Worm (Caenorhabditis elegans) whole organism, L4 larva: ENCODE data around the gene C14H10.3.

Experiments used
- F49E8.2 ChIP-seq: sonication (generic microtip); optimal IDR thresholded peaks from 2 replicates; lab custom pipeline; 2016; ENCODE audit warnings: missing compliant biosample characterization, mild to moderate bottlenecking, missing genetic modification characterization, borderline replicate concordance
- ces-1 ChIP-seq: fragments of 150-350 bp; sonication (generic microtip); optimal IDR thresholded peaks from 4 replicates; lab custom pipeline; 2014; ENCODE audit warnings: missing biosample characterization, missing genetic modification reagents, missing genetic modification characterization
- ctbp-1 ChIP-seq: fragments of 200-800 bp; sonication (Bioruptor generic); IDR thresholded peaks from 2 replicates; pipeline ENCODE4 v1.3.6; 2022; ENCODE audit warnings: missing genetic modification reagents, missing genetic modification characterization, missing compliant biosample characterization
- dve-1 ChIP-seq: sonication (generic microtip); optimal IDR thresholded peaks from 2 replicates; lab custom pipeline; 2017; ENCODE audit warnings: antibody characterized with exemption, mild to moderate bottlenecking, missing genetic modification characterization, missing compliant biosample characterization; ENCODE audit not compliant: insufficient read depth
- fkh-10 ChIP-seq: fragments of 150-350 bp; optimal IDR thresholded peaks from 2 replicates; lab custom pipeline; 2014; ENCODE audit warnings: missing biosample characterization, missing genetic modification reagents, missing genetic modification characterization
- hif-1 ChIP-seq, 2 experiments: sonication (generic microtip); optimal IDR thresholded peaks; 2 replicates each; lab custom pipeline; 2016 to 2017; ENCODE audit warnings: missing compliant biosample characterization in 2 of 2, missing genetic modification characterization in 2 of 2, missing genetic modification reagents in 2 of 2, missing genotype in 2 of 2, mild to moderate bottlenecking in 1 of 2
- jun-1 ChIP-seq: fragments of 150-350 bp; optimal IDR thresholded peaks from 2 replicates; lab custom pipeline; 2014; ENCODE audit warnings: missing biosample characterization, missing genetic modification reagents, missing genetic modification characterization
- lim-7 ChIP-seq: fragments of 200-800 bp; sonication (Bioruptor generic); IDR thresholded peaks from 2 replicates; pipeline ENCODE4 v1.3.6; 2022; ENCODE audit warnings: missing genetic modification characterization, missing compliant biosample characterization
- lsy-2 ChIP-seq, 2 experiments: fragments of 150-350 bp in 1 of 2; sonication (generic microtip) in 1 of 2; optimal IDR thresholded peaks; 2 replicates each; lab custom pipeline; 2014 to 2017; ENCODE audit warnings: missing biosample characterization in 2 of 2, missing genetic modification characterization in 2 of 2
- madf-5 ChIP-seq, 2 experiments: fragments of 200-800 bp; sonication (Bioruptor generic); IDR thresholded peaks; 2 replicates each; pipeline ENCODE4 v1.3.6; 2022; ENCODE audit warnings: missing compliant biosample characterization in 2 of 2, missing genetic modification characterization in 2 of 2
- mdl-1 ChIP-seq, 2 experiments: fragments of 150-350 bp in 1 of 2; sonication (generic microtip) in 1 of 2; optimal IDR thresholded peaks; 2 replicates each; lab custom pipeline; 2014 to 2017; ENCODE audit warnings: missing biosample characterization in 2 of 2, missing genetic modification characterization in 2 of 2
- mdt-29 ChIP-seq: fragments of 200-800 bp; sonication (Bioruptor generic); IDR thresholded peaks from 2 replicates; pipeline ENCODE4 v1.3.6; 2022; ENCODE audit warnings: missing genetic modification reagents, missing genetic modification characterization, missing compliant biosample characterization

DNA sequence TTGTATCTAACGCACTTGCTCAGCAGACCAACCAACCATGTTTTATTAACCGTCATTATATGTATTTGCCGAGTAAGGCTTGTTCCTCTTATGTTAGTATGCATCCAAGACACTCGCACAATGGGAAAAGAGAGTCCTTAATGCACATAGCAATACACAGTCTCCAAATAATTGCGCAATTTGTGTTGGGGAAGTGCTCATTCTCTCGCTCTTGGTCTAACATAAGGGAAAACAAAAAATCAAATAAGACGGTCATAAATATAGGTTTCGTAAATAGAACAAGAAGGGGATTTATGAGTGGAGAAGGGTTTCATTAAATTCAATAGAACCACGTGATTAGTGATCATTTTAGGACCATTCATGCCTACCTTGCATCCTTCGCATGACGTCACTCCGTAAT, 24.4 kb downstream of the C14H10.3 start:
- TF ChIP-seq madf-5 (GFP tag; IDR thresholded peaks at IDR 0.05; lab: Robert Waterston, UW) (no peak), ctbp-1 (GFP tag; lab: Robert Waterston, UW) (no peak), jun-1 (tag; lab: Kevin White, UChicago) (no peak), fkh-10 (GFP tag; lab: Kevin White, UChicago) (no peak), F49E8.2 (tag; lab: Kevin White, UChicago) (no peak), mdl-1 (tag; optimal IDR thresholded peaks at IDR 0.05; lab: Kevin White, UChicago) (no peak), hif-1 (tag; optimal IDR thresholded peaks at IDR 0.05; lab: Kevin White, UChicago) (no peak), dve-1 (tag; lab: Kevin White, UChicago) (no peak), ces-1 (GFP tag; lab: Kevin White, UChicago) (no peak), mdt-29 (GFP tag; lab: Robert Waterston, UW) (no peak), lim-7 (GFP tag; lab: Robert Waterston, UW) (no peak), lsy-2 (tag; optimal IDR thresholded peaks at IDR 0.05; lab: Kevin White, UChicago) (no peak)
